Fruit fly (Drosophila melanogaster) whole organism, embryonic: Measurements from ENCODE around the gene CG7550.
A peak's percentile ranks its signal among the peaks of the same experiment; 100 is the strongest.

Experiments
- CG10431 ChIP-seq: fragments of 200-800 bp; sonication (Bioruptor generic); optimal IDR thresholded peaks from 3 replicates; lab custom pipeline; 2018; ENCODE audit warnings: missing biosample characterization, mild to moderate bottlenecking, missing genetic modification characterization
- CG10979 ChIP-seq: fragments of 200-800 bp; sonication (Bioruptor generic); optimal IDR thresholded peaks from 2 replicates; lab custom pipeline; 2018; ENCODE audit warnings: missing biosample characterization, mild to moderate bottlenecking, missing genetic modification characterization, moderate library complexity
- CG11093 ChIP-seq: fragments of 200-800 bp; sonication (Bioruptor generic); IDR thresholded peaks from 3 replicates; pipeline ENCODE4 v1.3.6; 2022; ENCODE audit warnings: missing biosample characterization, missing genetic modification characterization
- CG12299 ChIP-seq: fragments of 200-800 bp; sonication (Bioruptor generic); optimal IDR thresholded peaks from 2 replicates; lab custom pipeline; 2018; ENCODE audit warnings: missing biosample characterization, mild to moderate bottlenecking, missing genetic modification characterization
- CG13894 ChIP-seq: fragments of 200-800 bp; sonication (Bioruptor generic); optimal IDR thresholded peaks from 3 replicates; lab custom pipeline; 2018; ENCODE audit warnings: missing biosample characterization, mild to moderate bottlenecking, missing genetic modification characterization, moderate library complexity
- CG15011 ChIP-seq: fragments of 200-800 bp; sonication (Bioruptor generic); optimal IDR thresholded peaks from 3 replicates; lab custom pipeline; 2018; ENCODE audit warnings: missing biosample characterization, mild to moderate bottlenecking, missing genetic modification characterization
- CG15073 ChIP-seq: fragments of 200-800 bp; sonication (Bioruptor generic); optimal IDR thresholded peaks from 2 replicates; lab custom pipeline; 2016; ENCODE audit warnings: missing biosample characterization, missing genetic modification characterization
- CG15601 ChIP-seq: fragments of 200-800 bp; sonication (Bioruptor generic); optimal IDR thresholded peaks from 3 replicates; lab custom pipeline; 2019; ENCODE audit warnings: missing biosample characterization, mild to moderate bottlenecking, missing genetic modification characterization, moderate library complexity
- CG16779 ChIP-seq: fragments of 200-800 bp; sonication (Bioruptor generic); IDR thresholded peaks from 2 replicates; pipeline ENCODE4 v1.3.6; 2022; ENCODE audit warnings: missing biosample characterization, missing genetic modification characterization
- CG17385 ChIP-seq: fragments of 200-800 bp; sonication (Bioruptor generic); optimal IDR thresholded peaks from 3 replicates; lab custom pipeline; 2018; ENCODE audit warnings: missing biosample characterization, mild to moderate bottlenecking, missing genetic modification characterization
- CG17912 ChIP-seq: fragments of 200-800 bp; sonication (Bioruptor generic); optimal IDR thresholded peaks from 2 replicates; lab custom pipeline; 2018; ENCODE audit warnings: missing biosample characterization, mild to moderate bottlenecking, missing genetic modification characterization
- CG18619 ChIP-seq: fragments of 200-800 bp; sonication (Bioruptor generic); optimal IDR thresholded peaks from 3 replicates; lab custom pipeline; 2017; ENCODE audit warnings: missing biosample characterization, mild to moderate bottlenecking, missing genetic modification characterization
- CG34376 ChIP-seq: fragments of 200-800 bp; sonication (Bioruptor generic); optimal IDR thresholded peaks from 2 replicates; lab custom pipeline; 2018; ENCODE audit warnings: missing biosample characterization, mild to moderate bottlenecking, missing genetic modification characterization
- CG34422 ChIP-seq: fragments of 200-800 bp; sonication (Bioruptor generic); IDR thresholded peaks from 3 replicates; pipeline ENCODE4 v1.3.6; 2022; ENCODE audit warnings: missing biosample characterization, missing genetic modification characterization
- CG3726 ChIP-seq: fragments of 200-800 bp; sonication (Bioruptor generic); IDR thresholded peaks from 3 replicates; pipeline ENCODE4, ENCODE4 v1.3.6; 2022; ENCODE audit warnings: missing biosample characterization, missing genetic modification characterization
- CG4360 ChIP-seq: fragments of 200-800 bp; sonication (Bioruptor generic); IDR thresholded peaks from 2 replicates; pipeline ENCODE4 v1.3.6; 2022; ENCODE audit warnings: missing biosample characterization, missing genetic modification characterization
- CG7357 ChIP-seq: fragments of 200-800 bp; sonication (Bioruptor generic); IDR thresholded peaks from 3 replicates; pipeline ENCODE4 v1.3.6; 2022; ENCODE audit warnings: missing biosample characterization, missing genetic modification characterization
- CG8281 ChIP-seq: fragments of 200-800 bp; sonication (Bioruptor generic); optimal IDR thresholded peaks from 2 replicates; lab custom pipeline; 2018; ENCODE audit warnings: missing biosample characterization, mild to moderate bottlenecking, missing genetic modification characterization, moderate library complexity
- Ets65A ChIP-seq: fragments of 200-800 bp; sonication (Bioruptor generic); peaks from one replicate; lab custom pipeline; 2016; ENCODE audit warnings: missing biosample characterization, missing genetic modification characterization
- HLH3B ChIP-seq: fragments of 200-800 bp; sonication (Bioruptor generic); IDR thresholded peaks from 2 replicates; pipeline ENCODE4 v1.3.6; 2022; ENCODE audit warnings: missing biosample characterization, missing genetic modification characterization
- HmgZ ChIP-seq: fragments of 200-800 bp; sonication (Bioruptor generic); optimal IDR thresholded peaks from 2 replicates; lab custom pipeline; 2018; ENCODE audit warnings: missing biosample characterization, mild to moderate bottlenecking, missing genetic modification characterization
- Hr78 ChIP-seq, 2 experiments: fragments of 200-800 bp in 1 of 2; fragments of >200 bp in 1 of 2; sonication (Bioruptor generic) in 1 of 2; optimal IDR thresholded peaks; 2 replicates each; lab custom pipeline; 2017 to 2019; ENCODE audit warnings: missing biosample characterization in 2 of 2, missing genetic modification characterization in 2 of 2, mild to moderate bottlenecking in 1 of 2, moderate library complexity in 1 of 2
- Mad ChIP-seq: fragments of 200-800 bp; sonication (Bioruptor generic); optimal IDR thresholded peaks from 2 replicates; lab custom pipeline; 2016; ENCODE audit warnings: missing biosample characterization, missing genetic modification characterization
- Meics ChIP-seq: fragments of 200-800 bp; sonication (Bioruptor generic); optimal IDR thresholded peaks from 2 replicates; lab custom pipeline; 2017; ENCODE audit warnings: missing biosample characterization, mild to moderate bottlenecking, missing genetic modification characterization
- Oaz ChIP-seq: fragments of 200-800 bp; sonication (Bioruptor generic); IDR thresholded peaks from 2 replicates; pipeline ENCODE4 v1.3.6; 2022; ENCODE audit warnings: missing biosample characterization, missing genetic modification characterization
- Sin3A ChIP-seq: fragments of >200 bp; optimal IDR thresholded peaks from 2 replicates; lab custom pipeline; 2018
- Sry-δ ChIP-seq: fragments of 200-800 bp; sonication (Bioruptor generic); optimal IDR thresholded peaks from 2 replicates; lab custom pipeline; 2016; ENCODE audit warnings: missing biosample characterization, missing genetic modification characterization
- Taf1 ChIP-seq: fragments of 200-800 bp; sonication (Bioruptor generic); IDR thresholded peaks from 2 replicates; pipeline ENCODE4 v1.3.6; 2022; ENCODE audit warnings: missing biosample characterization, missing genetic modification characterization
- Xrp1 ChIP-seq: fragments of 200-800 bp; sonication (Bioruptor generic); IDR thresholded peaks from 2 replicates; pipeline ENCODE4 v1.3.6; 2022; ENCODE audit warnings: missing biosample characterization, missing genetic modification characterization
- ab ChIP-seq: fragments of 200-800 bp; sonication (Bioruptor generic); optimal IDR thresholded peaks from 2 replicates; lab custom pipeline; 2016; ENCODE audit warnings: missing biosample characterization, missing genetic modification characterization
- ap ChIP-seq: fragments of 200-800 bp; sonication (Bioruptor generic); IDR thresholded peaks from 2 replicates; pipeline ENCODE4 v1.3.6; 2022; ENCODE audit warnings: missing biosample characterization, missing genetic modification characterization
- ase ChIP-seq: fragments of 200-800 bp; sonication (Bioruptor generic); IDR thresholded peaks from 3 replicates; pipeline ENCODE4 v1.3.6; 2022; ENCODE audit warnings: missing biosample characterization, missing genetic modification characterization
- ato ChIP-seq: fragments of 200-800 bp; sonication (Bioruptor generic); IDR thresholded peaks from 2 replicates; pipeline ENCODE4 v1.3.6; 2022; ENCODE audit warnings: missing biosample characterization, missing genetic modification characterization; ENCODE audit not compliant: partially characterized antibody
- caup ChIP-seq: fragments of 200-800 bp; sonication (Bioruptor generic); optimal IDR thresholded peaks from 3 replicates; lab custom pipeline; 2017; ENCODE audit warnings: missing biosample characterization, mild to moderate bottlenecking, missing genetic modification characterization, moderate library complexity; ENCODE audit not compliant: severe bottlenecking
- ci ChIP-seq: fragments of 200-800 bp; sonication (Bioruptor generic); IDR thresholded peaks from 3 replicates; pipeline ENCODE4 v1.3.6; 2022; ENCODE audit warnings: missing biosample characterization, missing genetic modification characterization
- corto ChIP-seq: fragments of 200-800 bp; sonication (Bioruptor generic); optimal IDR thresholded peaks from 2 replicates; lab custom pipeline; 2016; ENCODE audit warnings: missing biosample characterization, mild to moderate bottlenecking, missing genetic modification characterization, moderate library complexity
- crc ChIP-seq: fragments of 200-800 bp; sonication (Bioruptor generic); optimal IDR thresholded peaks from 2 replicates; lab custom pipeline; 2016; ENCODE audit warnings: missing biosample characterization, missing genetic modification characterization
- da ChIP-seq: fragments of 200-800 bp; sonication (Bioruptor generic); optimal IDR thresholded peaks from 2 replicates; lab custom pipeline; 2016; ENCODE audit warnings: missing biosample characterization, missing genetic modification characterization
- disco-r ChIP-seq: fragments of 200-800 bp; sonication (Bioruptor generic); optimal IDR thresholded peaks from 2 replicates; lab custom pipeline; 2016; ENCODE audit warnings: missing biosample characterization, missing genetic modification characterization
- esg ChIP-seq: fragments of 200-800 bp; sonication (Bioruptor generic); conservative IDR thresholded peaks from 2 replicates; pipeline ENCODE4 v1.3.6; 2022; ENCODE audit warnings: missing biosample characterization, missing genetic modification characterization
- ham ChIP-seq: fragments of 200-800 bp; sonication (Bioruptor generic); IDR thresholded peaks from 2 replicates; pipeline ENCODE4 v1.3.6; 2022; ENCODE audit warnings: missing biosample characterization, missing genetic modification characterization
- her ChIP-seq: fragments of 200-800 bp; sonication (Bioruptor generic); optimal IDR thresholded peaks from 2 replicates; lab custom pipeline; 2016; ENCODE audit warnings: missing biosample characterization, missing genetic modification characterization
- ind ChIP-seq: fragments of 200-800 bp; sonication (Bioruptor generic); optimal IDR thresholded peaks from 3 replicates; lab custom pipeline; 2016; ENCODE audit warnings: missing biosample characterization, missing genetic modification characterization
- insv ChIP-seq, 2 experiments: fragments of 200-800 bp; sonication (Bioruptor generic); optimal IDR thresholded peaks; 3 replicates each; lab custom pipeline; 2016 to 2018; ENCODE audit warnings: missing biosample characterization in 2 of 2, missing genetic modification characterization in 2 of 2
- jumu ChIP-seq: fragments of 200-800 bp; sonication (Bioruptor generic); optimal IDR thresholded peaks from 3 replicates; lab custom pipeline; 2016; ENCODE audit warnings: missing biosample characterization, missing genetic modification characterization
- mam ChIP-seq: fragments of 200-800 bp; sonication (Bioruptor generic); optimal IDR thresholded peaks from 3 replicates; lab custom pipeline; 2016; ENCODE audit warnings: missing biosample characterization, missing genetic modification characterization
- p53 ChIP-seq: fragments of 200-800 bp; sonication (Bioruptor generic); optimal IDR thresholded peaks from 2 replicates; lab custom pipeline; 2016; ENCODE audit warnings: missing biosample characterization, missing genetic modification characterization
- rib ChIP-seq: fragments of 200-800 bp; sonication (Bioruptor generic); IDR thresholded peaks from 2 replicates; pipeline ENCODE4 v1.3.6; 2022; ENCODE audit warnings: missing biosample characterization, missing genetic modification characterization
- ro ChIP-seq: fragments of 200-800 bp; sonication (Bioruptor generic); IDR thresholded peaks from 2 replicates; pipeline ENCODE4 v1.3.6; 2022; ENCODE audit warnings: missing biosample characterization, missing genetic modification characterization
- zen2 ChIP-seq: fragments of 200-800 bp; sonication (Bioruptor generic); IDR thresholded peaks from 3 replicates; pipeline ENCODE4 v1.3.6; 2022; ENCODE audit warnings: missing biosample characterization, missing genetic modification characterization; ENCODE audit not compliant: partially characterized antibody

CG7550 gene

DNA sequence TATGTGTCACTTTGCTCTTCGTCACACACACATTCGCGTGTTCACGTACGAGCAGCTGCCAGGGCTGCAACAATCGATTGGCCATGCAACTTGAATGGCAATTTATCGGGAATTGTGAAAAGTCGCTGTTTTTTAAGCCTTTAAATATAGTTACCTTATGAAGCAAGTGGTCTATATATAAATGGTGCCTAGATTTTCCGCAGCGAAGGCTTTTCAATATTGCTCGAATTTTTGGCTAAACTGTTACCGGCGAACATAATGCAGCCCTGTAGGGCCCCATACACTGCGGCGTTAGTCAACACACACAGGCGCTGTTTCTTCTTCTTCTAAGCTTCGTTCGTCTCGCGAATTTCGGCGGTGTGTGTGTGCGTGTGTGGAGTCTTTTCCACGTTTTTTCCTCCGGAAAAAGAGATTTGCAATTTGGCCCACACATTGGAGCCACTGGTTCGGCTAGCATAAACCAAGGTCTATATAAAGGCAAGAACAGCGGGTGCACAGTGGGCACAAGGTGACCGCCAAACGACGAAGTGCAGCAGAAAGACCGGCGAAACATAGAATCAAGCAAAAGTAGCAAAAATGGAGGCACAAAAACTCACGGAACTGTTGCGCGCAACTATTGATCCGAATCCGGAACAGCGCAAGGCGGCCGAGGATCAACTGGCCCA lies 8.3 kb downstream of the CG7550 start, which contains the start of the genes Arp3 and msk (continued):
- TF ChIP-seq CG7357 (GFP tag; lab: Robert Waterston, UW) (peak; percentile 68), caup (GFP tag; lab: Kevin White, UChicago) (peak; percentile 80), CG8281 (tag; lab: Kevin White, UChicago) (peak; percentile 37), CG10431 (GFP tag; lab: Kevin White, UChicago) (peak; percentile 58), ro (peak; percentile 28; the same call in 1 of the 2 replicates), da (GFP tag; lab: Kevin White, UChicago) (peak; percentile 79), mam (GFP tag; lab: Kevin White, UChicago) (peak; percentile 95), ato (GFP tag; lab: Robert Waterston, UW) (no peak), Taf1 (GFP tag; lab: Robert Waterston, UW) (no peak), rib (GFP tag; lab: Robert Waterston, UW) (peak; percentile 94), p53 (peak; percentile 91), insv (GFP tag; optimal IDR thresholded peaks at IDR 0.05; lab: Kevin White, UChicago) (peak in 1 of 2 experiments; percentile 57), CG17912 (GFP tag; lab: Kevin White, UChicago) (peak; percentile 79), CG4360 (GFP tag; lab: Robert Waterston, UW) (no peak), Oaz (0 out of 2 replicates have a peak, but pooled peaks have one; percentile 37), CG15601 (tag; lab: Kevin White, UChicago) (peak; percentile 78), CG15011 (GFP tag; lab: Kevin White, UChicago) (no peak), HLH3B (GFP tag; lab: Robert Waterston, UW) (peak; percentile 68), CG11093 (peak; percentile 73), CG13894 (tag; lab: Kevin White, UChicago) (peak; percentile 97), ind (GFP tag; lab: Kevin White, UChicago) (peak; percentile 88), CG18619 (GFP tag; lab: Kevin White, UChicago) (peak; percentile 72), Sry-δ (GFP tag; lab: Kevin White, UChicago) (peak; percentile 81), Ets65A (GFP tag; lab: Kevin White, UChicago) (peak; percentile 99), CG16779 (GFP tag; lab: Robert Waterston, UW) (no peak), CG15073 (GFP tag; lab: Kevin White, UChicago) (peak; percentile 1), Mad (GFP tag; lab: Kevin White, UChicago) (peak; percentile 88), CG34376 (GFP tag; lab: Kevin White, UChicago) (peak; percentile 86), Hr78 (GFP tag; optimal IDR thresholded peaks at IDR 0.05; lab: Kevin White, UChicago) (no peak), zen2 (GFP tag; lab: Robert Waterston, UW) (no peak), HmgZ (tag; lab: Kevin White, UChicago) (peak; percentile 92), ap (GFP tag; lab: Robert Waterston, UW) (peak; percentile 11; the same call in 1 of the 2 replicates), Xrp1 (peak; percentile 71), her (GFP tag; lab: Kevin White, UChicago) (peak; percentile 87), crc (peak; percentile 82), corto (GFP tag; lab: Kevin White, UChicago) (no peak), CG3726 (GFP tag; lab: Robert Waterston, UW) (no peak), ci (GFP tag; lab: Robert Waterston, UW) (peak; percentile 70; the same call in 2 of the 3 replicates), esg (GFP tag; lab: Robert Waterston, UW) (peak; percentile 47; the same call in 1 of the 2 replicates), CG34422 (GFP tag; lab: Robert Waterston, UW) (peak; percentile 82; the same call in 2 of the 3 replicates), CG10979 (tag; lab: Kevin White, UChicago) (peak; percentile 68), Sin3A (lab: Kevin White, UChicago) (peak; percentile 100), jumu (GFP tag; lab: Kevin White, UChicago) (peak; percentile 95), Meics (GFP tag; lab: Kevin White, UChicago) (peak; percentile 74), ase (GFP tag; lab: Robert Waterston, UW) (peak; percentile 48; the same call in 1 of the 3 replicates), ab (peak; percentile 61), ham (no peak), CG17385 (GFP tag; lab: Kevin White, UChicago) (peak; percentile 99), CG12299 (peak; percentile 44), disco-r (GFP tag; lab: Kevin White, UChicago) (peak; percentile 89)
